Fruit fly (Drosophila melanogaster) whole organism, embryonic: ENCODE measurements around the gene Pi3K21B.

Source experiments
- Ada2b ChIP-seq: fragments of 200-800 bp; sonication (Bioruptor generic); IDR thresholded peaks from 2 replicates; pipeline ENCODE4 v1.3.6; 2022; ENCODE audit warnings: missing biosample characterization, missing genetic modification characterization
- CG10274 ChIP-seq: fragments of 200-800 bp; sonication (Bioruptor generic); optimal IDR thresholded peaks from 3 replicates; lab custom pipeline; 2017; ENCODE audit warnings: missing biosample characterization, mild to moderate bottlenecking, missing genetic modification characterization
- CG11695 ChIP-seq: fragments of 200-800 bp; sonication (Bioruptor generic); IDR thresholded peaks from 3 replicates; pipeline ENCODE4 v1.3.6; 2022; ENCODE audit warnings: missing biosample characterization, missing genetic modification characterization
- CG1233 ChIP-seq: fragments of 200-800 bp; sonication (Bioruptor generic); optimal IDR thresholded peaks from 4 replicates; lab custom pipeline; 2018; ENCODE audit warnings: missing biosample characterization, mild to moderate bottlenecking, missing genetic modification characterization
- CG13287 ChIP-seq: fragments of 200-800 bp; sonication (Bioruptor generic); IDR thresholded peaks from 2 replicates; pipeline ENCODE4 v1.3.6; 2022; ENCODE audit warnings: missing biosample characterization, missing genetic modification characterization; ENCODE audit not compliant: partially characterized antibody
- CG14014 ChIP-seq: fragments of 200-800 bp; sonication (Bioruptor generic); IDR thresholded peaks from 2 replicates; pipeline ENCODE4 v1.3.6; 2022; ENCODE audit warnings: missing biosample characterization, missing genetic modification characterization
- CG1647 ChIP-seq: fragments of 200-800 bp; sonication (Bioruptor generic); optimal IDR thresholded peaks from 3 replicates; lab custom pipeline; 2016; ENCODE audit warnings: missing biosample characterization, missing genetic modification characterization
- CG17361 ChIP-seq: fragments of 200-800 bp; sonication (Bioruptor generic); IDR thresholded peaks from 3 replicates; pipeline ENCODE4 v1.3.6; 2022; ENCODE audit warnings: missing biosample characterization, missing genetic modification characterization
- CG18764 ChIP-seq: fragments of 200-800 bp; sonication (Bioruptor generic); optimal IDR thresholded peaks from 3 replicates; lab custom pipeline; 2016; ENCODE audit warnings: missing biosample characterization, missing genetic modification characterization
- CG2889 ChIP-seq: fragments of 200-800 bp; sonication (Bioruptor generic); IDR thresholded peaks from 3 replicates; pipeline ENCODE4 v1.3.6; 2022; ENCODE audit warnings: missing biosample characterization, missing genetic modification characterization
- CG3407 ChIP-seq: fragments of 200-800 bp; sonication (Bioruptor generic); optimal IDR thresholded peaks from 2 replicates; lab custom pipeline; 2018; ENCODE audit warnings: missing biosample characterization, mild to moderate bottlenecking, missing genetic modification characterization
- CG43689 ChIP-seq: fragments of 200-800 bp; sonication (Bioruptor generic); IDR thresholded peaks from 2 replicates; pipeline ENCODE4 v1.3.6; 2022; ENCODE audit warnings: missing biosample characterization, missing genetic modification characterization
- CG4617 ChIP-seq: fragments of 200-800 bp; sonication (Bioruptor generic); optimal IDR thresholded peaks from 3 replicates; lab custom pipeline; 2016; ENCODE audit warnings: missing biosample characterization, missing genetic modification characterization, borderline replicate concordance
- CG4707 ChIP-seq: fragments of 200-800 bp; sonication (Bioruptor generic); optimal IDR thresholded peaks from 2 replicates; lab custom pipeline; 2018; ENCODE audit warnings: missing biosample characterization, mild to moderate bottlenecking, missing genetic modification characterization, moderate library complexity
- CG5953 ChIP-seq: fragments of 200-800 bp; sonication (Bioruptor generic); IDR thresholded peaks from 2 replicates; pipeline ENCODE4 v1.3.6; 2022; ENCODE audit warnings: missing biosample characterization, missing genetic modification characterization
- CG8281 ChIP-seq: fragments of 200-800 bp; sonication (Bioruptor generic); optimal IDR thresholded peaks from 2 replicates; lab custom pipeline; 2018; ENCODE audit warnings: missing biosample characterization, mild to moderate bottlenecking, missing genetic modification characterization, moderate library complexity
- D19A ChIP-seq: fragments of 200-800 bp; optimal IDR thresholded peaks from 3 replicates; lab custom pipeline; 2019; ENCODE audit warnings: missing biosample characterization, mild to moderate bottlenecking, missing genetic modification characterization, moderate library complexity
- E2f2 ChIP-seq: fragments of 200-800 bp; sonication (Bioruptor generic); IDR thresholded peaks from 2 replicates; pipeline ENCODE4 v1.3.6; 2022; ENCODE audit warnings: missing biosample characterization, missing genetic modification characterization
- Eip74EF ChIP-seq, 2 experiments: fragments of 200-800 bp in 1 of 2; fragments of >200 bp in 1 of 2; sonication (Bioruptor generic) in 1 of 2; optimal IDR thresholded peaks; 2 replicates each; lab custom pipeline; 2017 to 2019; ENCODE audit warnings: missing biosample characterization in 2 of 2, missing genetic modification characterization in 2 of 2, mild to moderate bottlenecking in 1 of 2, moderate library complexity in 1 of 2
- Elba2 ChIP-seq: fragments of 200-800 bp; sonication (Bioruptor generic); optimal IDR thresholded peaks from 3 replicates; lab custom pipeline; 2016; ENCODE audit warnings: missing biosample characterization, missing genetic modification characterization
- HHEX ChIP-seq: fragments of 200-800 bp; sonication (Bioruptor generic); optimal IDR thresholded peaks from 3 replicates; lab custom pipeline; 2017; ENCODE audit warnings: missing biosample characterization, mild to moderate bottlenecking, missing genetic modification characterization, missing genetic modification reagents
- Hmr ChIP-seq: fragments of 200-800 bp; sonication (Bioruptor generic); optimal IDR thresholded peaks from 3 replicates; lab custom pipeline; 2017; ENCODE audit warnings: mild to moderate bottlenecking, missing biosample characterization, missing genetic modification reagents, missing genetic modification characterization
- Hr3 ChIP-seq: fragments of 200-800 bp; sonication (Bioruptor generic); optimal IDR thresholded peaks from 3 replicates; lab custom pipeline; 2016; ENCODE audit warnings: missing biosample characterization, missing genetic modification characterization
- Med ChIP-seq: fragments of 200-800 bp; sonication (Bioruptor generic); peaks from one replicate; lab custom pipeline; 2016; ENCODE audit warnings: missing biosample characterization, missing genetic modification characterization, mild to moderate bottlenecking, inconsistent platforms, moderate library complexity
- NK7.1 ChIP-seq: fragments of 200-800 bp; sonication (Bioruptor generic); optimal IDR thresholded peaks from 3 replicates; lab custom pipeline; 2016; ENCODE audit warnings: missing biosample characterization, missing genetic modification characterization
- Nf-YB ChIP-seq: fragments of 200-800 bp; sonication (Bioruptor generic); optimal IDR thresholded peaks from 3 replicates; lab custom pipeline; 2019; ENCODE audit warnings: missing biosample characterization, mild to moderate bottlenecking, missing genetic modification characterization, moderate library complexity
- Nf-YC ChIP-seq: fragments of 200-800 bp; optimal IDR thresholded peaks from 3 replicates; lab custom pipeline; 2019; ENCODE audit warnings: missing biosample characterization, mild to moderate bottlenecking, missing genetic modification characterization, moderate library complexity
- Sin3A ChIP-seq: fragments of >200 bp; optimal IDR thresholded peaks from 2 replicates; lab custom pipeline; 2018
- Sox102F ChIP-seq: fragments of 200-800 bp; sonication (Bioruptor generic); optimal IDR thresholded peaks from 2 replicates; lab custom pipeline; 2018; ENCODE audit warnings: missing biosample characterization, mild to moderate bottlenecking, missing genetic modification characterization, moderate library complexity
- Taf1 ChIP-seq: fragments of 200-800 bp; sonication (Bioruptor generic); IDR thresholded peaks from 2 replicates; pipeline ENCODE4 v1.3.6; 2022; ENCODE audit warnings: missing biosample characterization, missing genetic modification characterization
- Vsx1 ChIP-seq: fragments of 200-800 bp; sonication (Bioruptor generic); optimal IDR thresholded peaks from 2 replicates; lab custom pipeline; 2017; ENCODE audit warnings: missing biosample characterization, mild to moderate bottlenecking, missing genetic modification characterization, missing genetic modification reagents
- danr ChIP-seq: fragments of 200-800 bp; sonication (Bioruptor generic); IDR thresholded peaks from 2 replicates; pipeline ENCODE4 v1.3.6; 2022; ENCODE audit warnings: missing biosample characterization, missing genetic modification characterization
- dimm ChIP-seq: fragments of 200-800 bp; sonication (Bioruptor generic); IDR thresholded peaks from 2 replicates; pipeline ENCODE4 v1.3.6; 2022; ENCODE audit warnings: missing biosample characterization, missing genetic modification characterization
- ewg ChIP-seq: fragments of 200-800 bp; sonication (Bioruptor generic); optimal IDR thresholded peaks from 3 replicates; lab custom pipeline; 2017; ENCODE audit warnings: mild to moderate bottlenecking, missing biosample characterization, missing genetic modification reagents, missing genetic modification characterization
- h ChIP-seq: fragments of >200 bp; optimal IDR thresholded peaks from 2 replicates; lab custom pipeline; 2017
- insv ChIP-seq, 2 experiments: fragments of 200-800 bp; sonication (Bioruptor generic); optimal IDR thresholded peaks; 3 replicates each; lab custom pipeline; 2016 to 2018; ENCODE audit warnings: missing biosample characterization in 2 of 2, missing genetic modification characterization in 2 of 2
- kni ChIP-seq: fragments of 200-800 bp; sonication (Bioruptor generic); optimal IDR thresholded peaks from 3 replicates; lab custom pipeline; 2017; ENCODE audit warnings: mild to moderate bottlenecking, missing biosample characterization, missing genetic modification reagents, missing genetic modification characterization
- lola ChIP-seq, 3 experiments: fragments of >200 bp in 2 of 3; fragments of 200-800 bp in 1 of 3; sonication (Bioruptor generic) in 1 of 3; optimal IDR thresholded peaks; 2 replicates each; lab custom pipeline; 2017 to 2019; ENCODE audit warnings: missing biosample characterization in 3 of 3, missing genetic modification characterization in 3 of 3, mild to moderate bottlenecking in 1 of 3, moderate library complexity in 1 of 3
- mam ChIP-seq: fragments of 200-800 bp; sonication (Bioruptor generic); optimal IDR thresholded peaks from 3 replicates; lab custom pipeline; 2016; ENCODE audit warnings: missing biosample characterization, missing genetic modification characterization
- pb ChIP-seq: fragments of 200-800 bp; sonication (Bioruptor generic); optimal IDR thresholded peaks from 3 replicates; lab custom pipeline; 2016; ENCODE audit warnings: missing biosample characterization, missing genetic modification characterization
- pros ChIP-seq: fragments of 200-800 bp; sonication (Bioruptor generic); optimal IDR thresholded peaks from 3 replicates; lab custom pipeline; 2019; ENCODE audit warnings: missing biosample characterization, mild to moderate bottlenecking, missing genetic modification characterization, moderate library complexity
- sima ChIP-seq: fragments of 200-800 bp; sonication (Bioruptor generic); optimal IDR thresholded peaks from 2 replicates; lab custom pipeline; 2016; ENCODE audit warnings: missing biosample characterization, missing genetic modification characterization
- slbo ChIP-seq: fragments of 200-800 bp; sonication (Bioruptor generic); IDR thresholded peaks from 2 replicates; pipeline ENCODE4 v1.3.6; 2022; ENCODE audit warnings: missing biosample characterization, missing genetic modification characterization
- sqz ChIP-seq: fragments of 200-800 bp; sonication (Bioruptor generic); optimal IDR thresholded peaks from 3 replicates; lab custom pipeline; 2018; ENCODE audit warnings: missing biosample characterization, mild to moderate bottlenecking, missing genetic modification characterization
- sr ChIP-seq: fragments of 200-800 bp; sonication (Bioruptor generic); IDR thresholded peaks from 3 replicates; pipeline ENCODE4 v1.3.6; 2022; ENCODE audit warnings: missing biosample characterization, missing genetic modification characterization
- stwl ChIP-seq: fragments of 200-800 bp; sonication (Bioruptor generic); optimal IDR thresholded peaks from 3 replicates; lab custom pipeline; 2018; ENCODE audit warnings: missing biosample characterization, mild to moderate bottlenecking, missing genetic modification characterization, moderate library complexity
- tio ChIP-seq: fragments of 200-800 bp; sonication (Bioruptor generic); optimal IDR thresholded peaks from 2 replicates; lab custom pipeline; 2017; ENCODE audit warnings: missing biosample characterization, missing genetic modification characterization, inconsistent platforms
- unpg ChIP-seq: fragments of 200-800 bp; sonication (Bioruptor generic); optimal IDR thresholded peaks from 3 replicates; lab custom pipeline; 2018; ENCODE audit warnings: missing biosample characterization, mild to moderate bottlenecking, missing genetic modification characterization, moderate library complexity
- usp ChIP-seq: fragments of >200 bp; optimal IDR thresholded peaks from 2 replicates; lab custom pipeline; 2017; ENCODE audit warnings: missing biosample characterization, missing genetic modification characterization
- zf30C ChIP-seq: fragments of 200-800 bp; sonication (Bioruptor generic); optimal IDR thresholded peaks from 3 replicates; lab custom pipeline; 2018; ENCODE audit warnings: missing biosample characterization, mild to moderate bottlenecking, missing genetic modification characterization

The Pi3K21B gene

dm6 chr2L:267441-268089 lies 30.1 kb upstream of the Pi3K21B start, which contains the start of gene CG17075 (continued):
- TF ChIP-seq slbo (GFP tag; lab: Robert Waterston, UW) (peak; percentile 98), CG4617 (peak; percentile 79), dimm (GFP tag; lab: Robert Waterston, UW) (peak; percentile 92), insv (GFP tag; optimal IDR thresholded peaks at IDR 0.05; lab: Kevin White, UChicago) (peak in 1 of 2 experiments; percentile 49), CG13287 (GFP tag; lab: Robert Waterston, UW) (peak; percentile 20; the same call in 1 of the 2 replicates), unpg (GFP tag; lab: Kevin White, UChicago) (peak; percentile 96), E2f2 (GFP tag; lab: Robert Waterston, UW) (peak; percentile 79), Nf-YC (tag; lab: Kevin White, UChicago) (peak; percentile 76), Sox102F (GFP tag; lab: Kevin White, UChicago) (peak; percentile 97), sima (no peak), Taf1 (GFP tag; lab: Robert Waterston, UW) (peak; percentile 86), CG11695 (GFP tag; lab: Robert Waterston, UW) (peak; percentile 96), HHEX (peak; percentile 96), Ada2b (peak; percentile 97), Nf-YB (GFP tag; lab: Kevin White, UChicago) (peak; percentile 72), mam (GFP tag; lab: Kevin White, UChicago) (peak; percentile 88), CG4707 (GFP tag; lab: Kevin White, UChicago) (peak; percentile 79), D19A (peak; percentile 89), lola (GFP tag; optimal IDR thresholded peaks at IDR 0.05; lab: Kevin White, UChicago) (peak in 1 of 3 experiments; percentile 69), CG8281 (tag; lab: Kevin White, UChicago) (peak; percentile 72), Eip74EF (GFP tag; optimal IDR thresholded peaks at IDR 0.05; lab: Kevin White, UChicago) (peak in 1 of 2 experiments; percentile 93), CG43689 (GFP tag; lab: Robert Waterston, UW) (peak; percentile 89), h (no peak), pb (GFP tag; lab: Kevin White, UChicago) (peak; percentile 42), sqz (GFP tag; lab: Kevin White, UChicago) (peak; percentile 86), Hr3 (GFP tag; lab: Kevin White, UChicago) (peak; percentile 93), CG18764 (GFP tag; lab: Kevin White, UChicago) (peak; percentile 88), sr (GFP tag; lab: Robert Waterston, UW) (peak; percentile 84), CG3407 (GFP tag; lab: Kevin White, UChicago) (peak; percentile 86), CG17361 (GFP tag; lab: Robert Waterston, UW) (peak; percentile 94), NK7.1 (GFP tag; lab: Kevin White, UChicago) (peak; percentile 39), zf30C (GFP tag; lab: Kevin White, UChicago) (peak; percentile 77), tio (GFP tag; lab: Kevin White, UChicago) (peak; percentile 89), CG2889 (GFP tag; lab: Robert Waterston, UW) (peak; percentile 95), usp (GFP tag; lab: Kevin White, UChicago) (no peak), CG1647 (GFP tag; lab: Kevin White, UChicago) (peak; percentile 72), Elba2 (GFP tag; lab: Kevin White, UChicago) (no peak), danr (GFP tag; lab: Robert Waterston, UW) (peak; percentile 91), Med (peak; percentile 94), CG10274 (peak; percentile 64), Hmr (GFP tag; lab: Kevin White, UChicago) (peak; percentile 98), CG14014 (GFP tag; lab: Robert Waterston, UW) (peak; percentile 97), Sin3A (no peak), kni (peak; percentile 38), stwl (no peak), ewg (GFP tag; lab: Kevin White, UChicago) (peak; percentile 89), Vsx1 (GFP tag; lab: Kevin White, UChicago) (peak; percentile 84), CG5953 (GFP tag; lab: Robert Waterston, UW) (peak; percentile 91), CG1233 (GFP tag; lab: Kevin White, UChicago) (peak; percentile 92), pros (GFP tag; lab: Kevin White, UChicago) (no peak)
